Fruit fly (Drosophila melanogaster) whole organism, embryonic: Measurements from ENCODE around the gene CG9452.

ENCODE experiments used
- ATbp ChIP-seq: fragments of 200-800 bp; sonication (Bioruptor generic); optimal IDR thresholded peaks from 2 replicates; lab custom pipeline; 2017; ENCODE audit warnings: missing biosample characterization, mild to moderate bottlenecking, missing genetic modification characterization, missing genetic modification reagents
- Asciz ChIP-seq: fragments of 200-800 bp; sonication (Bioruptor generic); optimal IDR thresholded peaks from 2 replicates; lab custom pipeline; 2017; ENCODE audit warnings: missing biosample characterization, mild to moderate bottlenecking, missing genetic modification characterization, missing genetic modification reagents
- Bteb2 ChIP-seq: fragments of 200-800 bp; sonication (Bioruptor generic); optimal IDR thresholded peaks from 2 replicates; lab custom pipeline; 2016; ENCODE audit warnings: missing biosample characterization, missing genetic modification characterization
- CG10209 ChIP-seq: fragments of 200-800 bp; sonication (Bioruptor generic); optimal IDR thresholded peaks from 3 replicates; lab custom pipeline; 2017; ENCODE audit warnings: missing biosample characterization, mild to moderate bottlenecking, missing genetic modification characterization, missing genetic modification reagents
- CG10267 ChIP-seq: fragments of 200-800 bp; sonication (Bioruptor generic); optimal IDR thresholded peaks from 2 replicates; lab custom pipeline; 2018; ENCODE audit warnings: missing biosample characterization, mild to moderate bottlenecking, missing genetic modification characterization, moderate library complexity
- CG10321 ChIP-seq: fragments of 200-800 bp; sonication (Bioruptor generic); IDR thresholded peaks from 2 replicates; pipeline ENCODE4 v1.3.6; 2022; ENCODE audit warnings: missing biosample characterization, missing genetic modification characterization
- CG12071 ChIP-seq: fragments of 200-800 bp; sonication (Bioruptor generic); optimal IDR thresholded peaks from 3 replicates; lab custom pipeline; 2018; ENCODE audit warnings: missing biosample characterization, mild to moderate bottlenecking, missing genetic modification characterization
- CG12769 ChIP-seq: fragments of 200-800 bp; sonication (Bioruptor generic); optimal IDR thresholded peaks from 2 replicates; lab custom pipeline; 2019; ENCODE audit warnings: missing biosample characterization, mild to moderate bottlenecking, missing genetic modification characterization, moderate library complexity
- CG14667 ChIP-seq: fragments of 200-800 bp; sonication (Bioruptor generic); IDR thresholded peaks from 2 replicates; pipeline ENCODE4 v1.3.6; 2022; ENCODE audit warnings: missing biosample characterization, missing genetic modification characterization
- CG14710 ChIP-seq: fragments of 200-800 bp; sonication (Bioruptor generic); optimal IDR thresholded peaks from 3 replicates; lab custom pipeline; 2019; ENCODE audit warnings: missing biosample characterization, mild to moderate bottlenecking, missing genetic modification characterization, moderate library complexity
- CG15514 ChIP-seq: fragments of 200-800 bp; sonication (Bioruptor generic); optimal IDR thresholded peaks from 3 replicates; lab custom pipeline; 2017; ENCODE audit warnings: missing biosample characterization, missing genetic modification characterization, mild to moderate bottlenecking, moderate library complexity, missing genetic modification reagents
- CG15601 ChIP-seq: fragments of 200-800 bp; sonication (Bioruptor generic); optimal IDR thresholded peaks from 3 replicates; lab custom pipeline; 2019; ENCODE audit warnings: missing biosample characterization, mild to moderate bottlenecking, missing genetic modification characterization, moderate library complexity
- CG18599 ChIP-seq: fragments of 200-800 bp; sonication (Bioruptor generic); optimal IDR thresholded peaks from 3 replicates; lab custom pipeline; 2017; ENCODE audit warnings: missing biosample characterization, missing genetic modification characterization, mild to moderate bottlenecking, moderate library complexity, missing genetic modification reagents
- CG18764 ChIP-seq: fragments of 200-800 bp; sonication (Bioruptor generic); optimal IDR thresholded peaks from 3 replicates; lab custom pipeline; 2016; ENCODE audit warnings: missing biosample characterization, missing genetic modification characterization
- CG2120 ChIP-seq: fragments of 200-800 bp; sonication (Bioruptor generic); optimal IDR thresholded peaks from 3 replicates; lab custom pipeline; 2016; ENCODE audit warnings: missing biosample characterization, missing genetic modification characterization
- CG2678 ChIP-seq: fragments of 200-800 bp; sonication (Bioruptor generic); optimal IDR thresholded peaks from 3 replicates; lab custom pipeline; 2019; ENCODE audit warnings: missing biosample characterization, mild to moderate bottlenecking, missing genetic modification characterization, moderate library complexity
- CG3281 ChIP-seq: fragments of 200-800 bp; sonication (Bioruptor generic); optimal IDR thresholded peaks from 3 replicates; lab custom pipeline; 2017; ENCODE audit warnings: missing biosample characterization, mild to moderate bottlenecking, missing genetic modification characterization
- CG3838 ChIP-seq: fragments of 200-800 bp; sonication (Bioruptor generic); optimal IDR thresholded peaks from 3 replicates; lab custom pipeline; 2016; ENCODE audit warnings: missing biosample characterization, missing genetic modification characterization
- CG3847 ChIP-seq: fragments of 200-800 bp; sonication (Bioruptor generic); IDR thresholded peaks from 2 replicates; pipeline ENCODE4 v1.3.6; 2022; ENCODE audit warnings: missing biosample characterization, missing genetic modification characterization
- CG6272 ChIP-seq: fragments of 200-800 bp; sonication (Bioruptor generic); IDR thresholded peaks from 2 replicates; pipeline ENCODE4 v1.3.6; 2022; ENCODE audit warnings: missing biosample characterization, missing genetic modification characterization
- CG6683 ChIP-seq: fragments of 200-800 bp; sonication (Bioruptor generic); optimal IDR thresholded peaks from 2 replicates; lab custom pipeline; 2017; ENCODE audit warnings: missing biosample characterization, mild to moderate bottlenecking, missing genetic modification characterization, missing genetic modification reagents
- CG6689 ChIP-seq: fragments of 200-800 bp; sonication (Bioruptor generic); IDR thresholded peaks from 2 replicates; pipeline ENCODE4 v1.3.6; 2022; ENCODE audit warnings: missing biosample characterization, missing genetic modification characterization
- CG7745 ChIP-seq: fragments of 200-800 bp; sonication (Bioruptor generic); optimal IDR thresholded peaks from 2 replicates; lab custom pipeline; 2018; ENCODE audit warnings: missing biosample characterization, mild to moderate bottlenecking, missing genetic modification characterization, moderate library complexity
- CG8290 ChIP-seq, 3 experiments: fragments of 200-800 bp; sonication (Bioruptor generic); optimal IDR thresholded peaks; 2 replicates each; lab custom pipeline; 2016 to 2019; ENCODE audit warnings: missing biosample characterization in 3 of 3, missing genetic modification characterization in 3 of 3, mild to moderate bottlenecking in 2 of 3, moderate library complexity in 1 of 3
- Camta ChIP-seq: fragments of 200-800 bp; sonication (Bioruptor generic); optimal IDR thresholded peaks from 2 replicates; lab custom pipeline; 2016; ENCODE audit warnings: missing biosample characterization, missing genetic modification characterization
- CoRest ChIP-seq: fragments of 200-800 bp; sonication (Bioruptor generic); optimal IDR thresholded peaks from 3 replicates; lab custom pipeline; 2018; ENCODE audit warnings: missing biosample characterization, mild to moderate bottlenecking, missing genetic modification characterization, moderate library complexity
- Dll ChIP-seq: fragments of 200-800 bp; sonication (Bioruptor generic); IDR thresholded peaks from 4 replicates; pipeline ENCODE4 v1.3.6; 2022; ENCODE audit warnings: missing biosample characterization, missing genetic modification characterization; ENCODE audit not compliant: partially characterized antibody
- E2f2 ChIP-seq: fragments of 200-800 bp; sonication (Bioruptor generic); IDR thresholded peaks from 2 replicates; pipeline ENCODE4 v1.3.6; 2022; ENCODE audit warnings: missing biosample characterization, missing genetic modification characterization
- Fer1 ChIP-seq: fragments of 200-800 bp; sonication (Bioruptor generic); optimal IDR thresholded peaks from 2 replicates; lab custom pipeline; 2017; ENCODE audit warnings: missing biosample characterization, mild to moderate bottlenecking, missing genetic modification characterization
- Hmr ChIP-seq: fragments of 200-800 bp; sonication (Bioruptor generic); optimal IDR thresholded peaks from 3 replicates; lab custom pipeline; 2017; ENCODE audit warnings: mild to moderate bottlenecking, missing biosample characterization, missing genetic modification reagents, missing genetic modification characterization
- Hr3 ChIP-seq: fragments of 200-800 bp; sonication (Bioruptor generic); optimal IDR thresholded peaks from 3 replicates; lab custom pipeline; 2016; ENCODE audit warnings: missing biosample characterization, missing genetic modification characterization
- Jarid2 ChIP-seq: fragments of 200-800 bp; sonication (Bioruptor generic); optimal IDR thresholded peaks from 3 replicates; lab custom pipeline; 2017; ENCODE audit warnings: mild to moderate bottlenecking, missing biosample characterization, missing genetic modification reagents, missing genetic modification characterization
- Med ChIP-seq: fragments of 200-800 bp; sonication (Bioruptor generic); peaks from one replicate; lab custom pipeline; 2016; ENCODE audit warnings: missing biosample characterization, missing genetic modification characterization, mild to moderate bottlenecking, inconsistent platforms, moderate library complexity
- Meics ChIP-seq: fragments of 200-800 bp; sonication (Bioruptor generic); optimal IDR thresholded peaks from 2 replicates; lab custom pipeline; 2017; ENCODE audit warnings: missing biosample characterization, mild to moderate bottlenecking, missing genetic modification characterization
- Ravus ChIP-seq: fragments of 200-800 bp; sonication (Bioruptor generic); IDR thresholded peaks from 2 replicates; pipeline ENCODE4 v1.3.6; 2022; ENCODE audit warnings: missing biosample characterization, missing genetic modification characterization
- Sry-δ ChIP-seq: fragments of 200-800 bp; sonication (Bioruptor generic); optimal IDR thresholded peaks from 2 replicates; lab custom pipeline; 2016; ENCODE audit warnings: missing biosample characterization, missing genetic modification characterization
- bigmax ChIP-seq: fragments of 200-800 bp; sonication (Bioruptor generic); optimal IDR thresholded peaks from 2 replicates; lab custom pipeline; 2018; ENCODE audit warnings: missing biosample characterization, mild to moderate bottlenecking, missing genetic modification characterization
- bowl ChIP-seq: fragments of 200-800 bp; sonication (Bioruptor generic); IDR thresholded peaks from 2 replicates; pipeline ENCODE4 v1.3.6; 2022; ENCODE audit warnings: missing biosample characterization, missing genetic modification characterization
- br ChIP-seq: fragments of >200 bp; optimal IDR thresholded peaks from 2 replicates; lab custom pipeline; 2017
- cato ChIP-seq: fragments of 200-800 bp; sonication (Bioruptor generic); optimal IDR thresholded peaks from 2 replicates; lab custom pipeline; 2016; ENCODE audit warnings: missing biosample characterization, missing genetic modification characterization, borderline replicate concordance
- caup ChIP-seq: fragments of 200-800 bp; sonication (Bioruptor generic); optimal IDR thresholded peaks from 3 replicates; lab custom pipeline; 2017; ENCODE audit warnings: missing biosample characterization, mild to moderate bottlenecking, missing genetic modification characterization, moderate library complexity; ENCODE audit not compliant: severe bottlenecking
- corto ChIP-seq: fragments of 200-800 bp; sonication (Bioruptor generic); optimal IDR thresholded peaks from 2 replicates; lab custom pipeline; 2016; ENCODE audit warnings: missing biosample characterization, mild to moderate bottlenecking, missing genetic modification characterization, moderate library complexity
- lab ChIP-seq: fragments of 200-800 bp; sonication (Bioruptor generic); optimal IDR thresholded peaks from 3 replicates; lab custom pipeline; 2017; ENCODE audit warnings: missing biosample characterization, missing genetic modification characterization, mild to moderate bottlenecking, moderate library complexity, missing genetic modification reagents
- odd ChIP-seq: fragments of 200-800 bp; sonication (Bioruptor generic); optimal IDR thresholded peaks from 2 replicates; lab custom pipeline; 2017; ENCODE audit warnings: missing biosample characterization, mild to moderate bottlenecking, missing genetic modification characterization
- org-1 ChIP-seq: fragments of 200-800 bp; sonication (Bioruptor generic); optimal IDR thresholded peaks from 2 replicates; lab custom pipeline; 2017; ENCODE audit warnings: missing biosample characterization, missing genetic modification characterization
- seq ChIP-seq: fragments of 200-800 bp; sonication (Bioruptor generic); IDR thresholded peaks from 2 replicates; pipeline ENCODE4 v1.3.6; 2022; ENCODE audit warnings: missing biosample characterization, missing genetic modification characterization
- sim ChIP-seq: fragments of 200-800 bp; sonication (Bioruptor generic); IDR thresholded peaks from 2 replicates; pipeline ENCODE4 v1.3.6; 2022; ENCODE audit warnings: missing biosample characterization, missing genetic modification characterization
- sob ChIP-seq: fragments of 200-800 bp; sonication (Bioruptor generic); IDR thresholded peaks from 2 replicates; pipeline ENCODE4 v1.3.6; 2022; ENCODE audit warnings: missing biosample characterization, missing genetic modification characterization
- sr ChIP-seq: fragments of 200-800 bp; sonication (Bioruptor generic); IDR thresholded peaks from 3 replicates; pipeline ENCODE4 v1.3.6; 2022; ENCODE audit warnings: missing biosample characterization, missing genetic modification characterization
- tio ChIP-seq: fragments of 200-800 bp; sonication (Bioruptor generic); optimal IDR thresholded peaks from 2 replicates; lab custom pipeline; 2017; ENCODE audit warnings: missing biosample characterization, missing genetic modification characterization, inconsistent platforms
- trh ChIP-seq: fragments of 200-800 bp; sonication (Bioruptor generic); optimal IDR thresholded peaks from 2 replicates; lab custom pipeline; 2016; ENCODE audit warnings: missing biosample characterization, missing genetic modification characterization

CG9452 gene

DNA sequence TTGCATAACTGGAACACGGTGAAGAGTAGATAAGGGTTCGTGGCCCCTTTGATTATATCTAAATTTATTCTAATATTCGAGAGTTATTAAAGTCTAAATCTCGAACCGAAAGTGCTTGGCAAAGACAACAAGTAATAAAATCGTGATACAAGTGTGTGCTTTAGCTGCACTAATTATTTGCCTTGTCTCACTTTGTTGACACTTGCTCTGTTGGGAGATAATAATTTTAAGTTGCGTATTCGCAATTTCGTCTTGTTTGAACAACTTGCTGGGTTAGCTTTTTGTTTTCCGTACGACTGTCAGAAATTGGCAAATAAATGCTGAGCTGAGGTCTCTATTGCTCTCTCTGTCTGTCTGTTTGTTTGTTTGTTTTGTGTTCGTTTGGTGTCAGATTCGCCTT lies 1.0 kb upstream of the CG9452 start:
- TF ChIP-seq CG12071 (GFP tag; lab: Kevin White, UChicago), result peak; percentile 45
- TF ChIP-seq ATbp (GFP tag; lab: Kevin White, UChicago), result peak; percentile 3
- TF ChIP-seq CG7745 (tag; lab: Kevin White, UChicago), result no peak
- peak; percentile 70 for TF ChIP-seq lab
- TF ChIP-seq CG3838 (GFP tag; lab: Kevin White, UChicago), result no peak
- peak; percentile 6 for TF ChIP-seq CG2120
- no peak for TF ChIP-seq Camta (GFP tag; lab: Kevin White, UChicago)
- peak; percentile 81 for TF ChIP-seq Med
- TF ChIP-seq corto (GFP tag; lab: Kevin White, UChicago), result no peak
- TF ChIP-seq Jarid2 (GFP tag; lab: Kevin White, UChicago), result no peak
- TF ChIP-seq Fer1 (GFP tag; lab: Kevin White, UChicago), result peak; percentile 29
- peak; percentile 2 for TF ChIP-seq Meics (GFP tag; lab: Kevin White, UChicago)
- TF ChIP-seq bigmax (GFP tag; lab: Kevin White, UChicago), result no peak
- no peak for TF ChIP-seq CG8290 (GFP tag; optimal IDR thresholded peaks at IDR 0.05; lab: Kevin White, UChicago)
- peak in 1 of 2 experiments; percentile 29 for TF ChIP-seq CG8290 (tag; optimal IDR thresholded peaks at IDR 0.05; lab: Kevin White, UChicago)
- no peak for TF ChIP-seq Dll (GFP tag; lab: Robert Waterston, UW)
- TF ChIP-seq CG10209 (GFP tag; lab: Kevin White, UChicago), result peak; percentile 23
- TF ChIP-seq trh, result no peak
- peak; percentile 64 for TF ChIP-seq CG18599
- no peak for TF ChIP-seq Hr3
- TF ChIP-seq CG12769, result peak; percentile 0
- peak; percentile 38 for TF ChIP-seq CG2678 (tag; lab: Kevin White, UChicago)
- TF ChIP-seq Hmr (GFP tag; lab: Kevin White, UChicago), result peak; percentile 38
- no peak for TF ChIP-seq Bteb2 (GFP tag; lab: Kevin White, UChicago)
- TF ChIP-seq sob (GFP tag; lab: Robert Waterston, UW), result 0 out of 2 replicates have a peak, but pooled peaks have one; percentile 33
- no peak for TF ChIP-seq CG10267 (tag; lab: Kevin White, UChicago)
- TF ChIP-seq Asciz (GFP tag; lab: Kevin White, UChicago), result peak; percentile 14
- TF ChIP-seq CG15514 (GFP tag; lab: Kevin White, UChicago), result peak; percentile 22
- TF ChIP-seq CG3281, result peak; percentile 42
- TF ChIP-seq Sry-δ (GFP tag; lab: Kevin White, UChicago), result no peak
- TF ChIP-seq caup (GFP tag; lab: Kevin White, UChicago), result peak; percentile 12
- no peak for TF ChIP-seq CG6689 (GFP tag; lab: Robert Waterston, UW)
- no peak for TF ChIP-seq seq
- TF ChIP-seq Ravus (GFP tag; lab: Robert Waterston, UW), result no peak
- TF ChIP-seq CG6683 (GFP tag; lab: Kevin White, UChicago), result no peak

DNA sequence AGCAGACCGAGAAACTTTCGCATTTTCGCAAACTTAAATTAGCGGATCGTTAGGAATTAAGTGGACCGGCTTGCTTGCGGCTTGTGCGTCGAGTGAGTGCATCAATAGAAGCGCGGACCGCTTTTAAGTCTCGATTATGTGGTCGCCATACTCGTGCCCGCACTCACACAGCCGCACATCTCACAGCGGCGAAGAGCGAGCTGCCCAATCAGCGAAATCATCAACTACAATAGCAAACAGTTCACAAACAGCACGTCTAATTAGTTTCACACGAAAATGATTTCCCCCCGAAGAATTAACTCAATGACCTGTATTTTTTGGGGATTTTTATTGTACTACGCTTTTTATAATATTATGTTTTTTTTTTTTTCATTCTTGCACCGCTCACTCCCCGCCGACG lies 3.0 kb downstream of the CG9452 start, which contains the start of gene CG9451:
Gene CG9451, minus strand, starts transcription at position 101 of the 400 bp plus-strand sequence.
- TF ChIP-seq CG15601 (tag; lab: Kevin White, UChicago) (no peak), br (lab: Kevin White, UChicago) (no peak), sr (GFP tag; lab: Robert Waterston, UW) (no peak), odd (GFP tag; lab: Kevin White, UChicago) (no peak), E2f2 (GFP tag; lab: Robert Waterston, UW) (no peak), CG14710 (tag; lab: Kevin White, UChicago) (no peak), CG18764 (GFP tag; lab: Kevin White, UChicago) (no peak), CG3847 (GFP tag; lab: Robert Waterston, UW) (no peak), Dll (GFP tag; lab: Robert Waterston, UW) (no peak), tio (GFP tag; lab: Kevin White, UChicago) (no peak), org-1 (no peak), cato (GFP tag; lab: Kevin White, UChicago) (no peak), CG10321 (GFP tag; lab: Robert Waterston, UW) (no peak), CG6272 (no peak), bowl (GFP tag; lab: Robert Waterston, UW) (no peak), CG14667 (GFP tag; lab: Robert Waterston, UW) (no peak), Med (no peak), sim (GFP tag; lab: Robert Waterston, UW) (no peak), CoRest (tag; lab: Kevin White, UChicago) (no peak)
